Worm (Caenorhabditis elegans) whole organism, mixed stage, embryonic: ENCODE measurements around the gene F09G8.10.

ENCODE experiments used
- M03D4.4 ChIP-seq: sonication (generic microtip); optimal IDR thresholded peaks from 2 replicates; lab custom pipeline; 2017; ENCODE audit warnings: mild to moderate bottlenecking, missing genetic modification characterization, missing compliant biosample characterization
- bed-3 ChIP-seq: fragments of 200-800 bp; sonication (Bioruptor generic); optimal IDR thresholded peaks from 3 replicates; lab custom pipeline; 2018; ENCODE audit warnings: mild to moderate bottlenecking, missing genetic modification characterization, moderate library complexity, missing compliant biosample characterization
- blmp-1 ChIP-seq: fragments of 150-350 bp; optimal IDR thresholded peaks from 2 replicates; lab custom pipeline; 2014; ENCODE audit warnings: missing biosample characterization, missing genetic modification characterization
- ceh-43 ChIP-seq: fragments of 200-800 bp; sonication (Bioruptor generic); optimal IDR thresholded peaks from 2 replicates; lab custom pipeline; 2018; ENCODE audit warnings: mild to moderate bottlenecking, missing genetic modification characterization, moderate library complexity, missing compliant biosample characterization
- ceh-83 ChIP-seq: fragments of 200-800 bp; sonication (Bioruptor generic); optimal IDR thresholded peaks from 2 replicates; lab custom pipeline; 2018; ENCODE audit warnings: mild to moderate bottlenecking, missing genetic modification characterization, missing compliant biosample characterization
- ces-1 ChIP-seq: fragments of 150-350 bp; optimal IDR thresholded peaks from 2 replicates; lab custom pipeline; 2014; ENCODE audit warnings: missing biosample characterization, missing genetic modification reagents, missing genetic modification characterization
- cnd-1 ChIP-seq: fragments of 200-800 bp; sonication (Bioruptor generic); optimal IDR thresholded peaks from 2 replicates; lab custom pipeline; 2018; ENCODE audit warnings: mild to moderate bottlenecking, missing genetic modification characterization, missing compliant biosample characterization
- drap-1 ChIP-seq: fragments of 200-800 bp; sonication (Bioruptor generic); optimal IDR thresholded peaks from 3 replicates; lab custom pipeline; 2018; ENCODE audit warnings: mild to moderate bottlenecking, missing genetic modification characterization, missing compliant biosample characterization
- elt-1 ChIP-seq: sonication (generic microtip); optimal IDR thresholded peaks from 2 replicates; lab custom pipeline; 2017; ENCODE audit warnings: missing genetic modification characterization, mild to moderate bottlenecking, missing compliant biosample characterization, antibody characterized with exemption, moderate library complexity, borderline replicate concordance; ENCODE audit not compliant: insufficient read depth
- elt-3 ChIP-seq: fragments of 150-350 bp; optimal IDR thresholded peaks from 2 replicates; lab custom pipeline; 2014; ENCODE audit warnings: missing biosample characterization, missing genetic modification characterization
- ham-2 ChIP-seq: fragments of 200-800 bp; sonication (Bioruptor generic); optimal IDR thresholded peaks from 2 replicates; lab custom pipeline; 2018; ENCODE audit warnings: mild to moderate bottlenecking, missing genetic modification characterization, missing compliant biosample characterization
- hlh-1 ChIP-seq: fragments of 150-350 bp; optimal IDR thresholded peaks from 2 replicates; lab custom pipeline; 2014; ENCODE audit warnings: missing biosample characterization, missing genetic modification reagents, missing genetic modification characterization
- lin-13 ChIP-seq: fragments of 150-350 bp; optimal IDR thresholded peaks from 2 replicates; lab custom pipeline; 2014; ENCODE audit warnings: missing biosample characterization, missing genetic modification characterization
- lsy-2 ChIP-seq: fragments of 150-350 bp; optimal IDR thresholded peaks from 2 replicates; lab custom pipeline; 2014; ENCODE audit warnings: missing biosample characterization, missing genetic modification characterization
- mab-5 ChIP-seq: fragments of 150-350 bp; optimal IDR thresholded peaks from 2 replicates; lab custom pipeline; 2014; ENCODE audit warnings: missing biosample characterization, missing genetic modification characterization
- mep-1 ChIP-seq: fragments of 150-350 bp; optimal IDR thresholded peaks from 2 replicates; lab custom pipeline; 2017; ENCODE audit warnings: missing biosample characterization, missing genetic modification reagents, missing genetic modification characterization, inconsistent platforms
- nhr-12 ChIP-seq: fragments of 150-350 bp; optimal IDR thresholded peaks from 2 replicates; lab custom pipeline; 2014; ENCODE audit warnings: missing biosample characterization, missing genetic modification characterization
- nhr-2 ChIP-seq: fragments of 150-350 bp; optimal IDR thresholded peaks from 2 replicates; lab custom pipeline; 2014; ENCODE audit warnings: missing biosample characterization, missing genetic modification characterization
- nhr-237 ChIP-seq: fragments of 150-350 bp; optimal IDR thresholded peaks from 2 replicates; lab custom pipeline; 2014; ENCODE audit warnings: missing biosample characterization, missing genetic modification characterization
- nhr-28 ChIP-seq: fragments of 150-350 bp; optimal IDR thresholded peaks from 2 replicates; lab custom pipeline; 2014; ENCODE audit warnings: missing biosample characterization, missing genetic modification characterization
- nhr-76 ChIP-seq: sonication (generic microtip); optimal IDR thresholded peaks from 2 replicates; lab custom pipeline; 2017; ENCODE audit warnings: missing biosample characterization, missing genetic modification characterization
- sem-2 ChIP-seq: fragments of 200-800 bp; sonication (Bioruptor generic); optimal IDR thresholded peaks from 2 replicates; lab custom pipeline; 2018; ENCODE audit warnings: mild to moderate bottlenecking, missing genetic modification characterization, missing compliant biosample characterization
- snpc-4 ChIP-seq: fragments of 150-350 bp; optimal IDR thresholded peaks from 2 replicates; lab custom pipeline; 2014; ENCODE audit warnings: missing biosample characterization, missing genetic modification characterization
- sptf-1 ChIP-seq: sonication (generic microtip); optimal IDR thresholded peaks from 2 replicates; lab custom pipeline; 2017; ENCODE audit warnings: mild to moderate bottlenecking, missing genetic modification characterization, moderate library complexity, missing compliant biosample characterization
- tbx-8 ChIP-seq: fragments of 200-800 bp; sonication (Bioruptor generic); optimal IDR thresholded peaks from 2 replicates; lab custom pipeline; 2018; ENCODE audit warnings: mild to moderate bottlenecking, missing genetic modification characterization, moderate library complexity, missing compliant biosample characterization
- unc-120 ChIP-seq: sonication (generic microtip); optimal IDR thresholded peaks from 2 replicates; lab custom pipeline; 2017; ENCODE audit warnings: missing genetic modification characterization, missing compliant biosample characterization; ENCODE audit not compliant: poor library complexity, severe bottlenecking
- unc-39 ChIP-seq: fragments of 150-350 bp; optimal IDR thresholded peaks from 2 replicates; lab custom pipeline; 2014; ENCODE audit warnings: missing biosample characterization, missing genetic modification characterization
- unc-62 ChIP-seq: fragments of 150-350 bp; optimal IDR thresholded peaks from 2 replicates; lab custom pipeline; 2014; ENCODE audit warnings: missing biosample characterization, missing genetic modification reagents, missing genetic modification characterization
- zip-8 ChIP-seq: fragments of 150-350 bp; optimal IDR thresholded peaks from 2 replicates; lab custom pipeline; 2014; ENCODE audit warnings: missing biosample characterization, missing genetic modification characterization
- ztf-11 ChIP-seq: fragments of 150-350 bp; optimal IDR thresholded peaks from 2 replicates; lab custom pipeline; 2014; ENCODE audit warnings: missing biosample characterization, missing genetic modification characterization

F09G8.10 gene

ce11 chrIII:8280352-8280751, 8.4 kb upstream of the F09G8.10 start:
- TF ChIP-seq bed-3 (GFP tag; lab: Kevin White, UChicago) (no peak), drap-1 (GFP tag; lab: Kevin White, UChicago) (no peak), M03D4.4 (tag; lab: Kevin White, UChicago) (no peak), zip-8 (no peak), ham-2 (no peak), nhr-12 (tag; lab: Kevin White, UChicago) (no peak), sptf-1 (tag; lab: Kevin White, UChicago) (no peak), hlh-1 (tag; lab: Kevin White, UChicago) (no peak), nhr-28 (tag; lab: Kevin White, UChicago) (no peak), sem-2 (GFP tag; lab: Kevin White, UChicago) (no peak), unc-120 (tag; lab: Kevin White, UChicago) (no peak), tbx-8 (GFP tag; lab: Kevin White, UChicago) (no peak), cnd-1 (tag; lab: Kevin White, UChicago) (no peak)

- TF ChIP-seq sptf-1 (tag; lab: Kevin White, UChicago) = no peak
- TF ChIP-seq mab-5 (tag; lab: Kevin White, UChicago) = no peak
- TF ChIP-seq snpc-4 (tag; lab: Kevin White, UChicago) = no peak
- peak; percentile 96 for TF ChIP-seq elt-1 (tag; lab: Kevin White, UChicago)
- no peak for TF ChIP-seq cnd-1 (tag; lab: Kevin White, UChicago)
- no peak for TF ChIP-seq ham-2
- TF ChIP-seq ces-1 = peak; percentile 74
- peak; percentile 75 for TF ChIP-seq nhr-2 (tag; lab: Kevin White, UChicago)
- TF ChIP-seq ztf-11 (tag; lab: Kevin White, UChicago) = no peak
Measured at ce11 chrIII:8279567-8279966, 7.6 kb upstream of the F09G8.10 start.

- no peak for TF ChIP-seq drap-1 (GFP tag; lab: Kevin White, UChicago)
- TF ChIP-seq tbx-8 (GFP tag; lab: Kevin White, UChicago) = no peak
- no peak for TF ChIP-seq elt-3 (tag; lab: Kevin White, UChicago)
- TF ChIP-seq lin-13 (tag; lab: Kevin White, UChicago) = no peak
- no peak for TF ChIP-seq unc-120 (tag; lab: Kevin White, UChicago)
- TF ChIP-seq ceh-43 (GFP tag; lab: Kevin White, UChicago) = no peak
- TF ChIP-seq zip-8 = no peak
- no peak for TF ChIP-seq nhr-28 (tag; lab: Kevin White, UChicago)
- no peak for TF ChIP-seq nhr-76 (tag; lab: Kevin White, UChicago)
- TF ChIP-seq lsy-2 = no peak
- TF ChIP-seq unc-39 (tag; lab: Kevin White, UChicago) = no peak
- TF ChIP-seq ham-2 = no peak
- TF ChIP-seq unc-62 (GFP tag; lab: Kevin White, UChicago) = no peak
- TF ChIP-seq sem-2 (GFP tag; lab: Kevin White, UChicago) = no peak
- no peak for TF ChIP-seq ces-1
Measured at ce11 chrIII:8278801-8279200, 6.8 kb upstream of the F09G8.10 start, which contains the start of gene mig-10. TSS of gene mig-10 (plus strand) at chrIII:8279101.

ce11 chrIII:8275871-8276270, 3.9 kb upstream of the F09G8.10 start, which contains the start of gene clec-160:
TSS of gene clec-160 (minus strand) at chrIII:8275971.
- TF ChIP-seq drap-1 (GFP tag; lab: Kevin White, UChicago) (no peak), nhr-12 (tag; lab: Kevin White, UChicago) (no peak), nhr-2 (tag; lab: Kevin White, UChicago) (no peak), nhr-28 (tag; lab: Kevin White, UChicago) (no peak), cnd-1 (tag; lab: Kevin White, UChicago) (no peak), nhr-237 (tag; lab: Kevin White, UChicago) (no peak), ham-2 (no peak), ceh-83 (GFP tag; lab: Kevin White, UChicago) (no peak)
- TF ChIP-seq, all 35 proteins: peak for 0

- TF ChIP-seq mep-1 (tag; lab: Kevin White, UChicago) (peak; percentile 2), cnd-1 (tag; lab: Kevin White, UChicago) (no peak)
Measured at ce11 chrIII:8268296-8268695, 3.7 kb downstream of the F09G8.10 start, which contains the start of the genes F09G8.7 and crn-7. TSS of gene F09G8.7 (minus strand) at chrIII:8268355. TSS of gene crn-7 (plus strand) at chrIII:8268531.

ce11 chrIII:8265753-8266152, 6.2 kb downstream of the F09G8.10 start, which contains the start of gene mrps-9:
TSS of gene mrps-9 (plus strand) at chrIII:8266062.
- TF ChIP-seq blmp-1 (tag; lab: Kevin White, UChicago) = peak; percentile 0
- TF ChIP-seq ceh-83 (GFP tag; lab: Kevin White, UChicago) = peak; percentile 58
- TF ChIP-seq ceh-43 (GFP tag; lab: Kevin White, UChicago) = no peak
